Worm (Caenorhabditis elegans) whole organism, L1 larva: ENCODE measurements around the gene flad-1.
A peak's percentile ranks its signal among the peaks of the same experiment; 100 is the strongest.

Source experiments
- Y116A8C.19 ChIP-seq: sonication (generic microtip); optimal IDR thresholded peaks from 2 replicates; lab custom pipeline; 2016; ENCODE audit warnings: missing compliant biosample characterization, missing genetic modification characterization, borderline replicate concordance
- ceh-90 ChIP-seq: sonication (generic microtip); optimal IDR thresholded peaks from 2 replicates; lab custom pipeline; 2016; ENCODE audit warnings: missing genetic modification characterization, missing compliant biosample characterization
- efl-1 ChIP-seq, 4 experiments: fragments of 150-350 bp; optimal IDR thresholded peaks in 3 of 4; peaks in 1 of 4; 1 replicate in 1 of 4; 2 replicates in 3 of 4; lab custom pipeline; 2014; ENCODE audit warnings: missing biosample characterization in 2 of 4, missing genetic modification characterization in 2 of 4, missing genetic modification reagents in 2 of 4
- elt-2 ChIP-seq: sonication (generic microtip); optimal IDR thresholded peaks from 2 replicates; lab custom pipeline; 2016; ENCODE audit warnings: missing genetic modification characterization, mild to moderate bottlenecking, inconsistent platforms, missing compliant biosample characterization, missing genetic modification reagents
- lin-15B ChIP-seq: fragments of 150-350 bp; sonication (generic microtip); optimal IDR thresholded peaks from 3 replicates; lab custom pipeline; 2014; ENCODE audit warnings: missing biosample characterization, missing genetic modification characterization
- nhr-47 ChIP-seq: sonication (generic microtip); optimal IDR thresholded peaks from 2 replicates; lab custom pipeline; 2016; ENCODE audit warnings: mild to moderate bottlenecking, missing genetic modification characterization, moderate library complexity, missing compliant biosample characterization
- nhr-77 ChIP-seq: fragments of 150-350 bp; optimal IDR thresholded peaks from 2 replicates; lab custom pipeline; 2014; ENCODE audit warnings: missing biosample characterization, missing genetic modification characterization
- pqm-1 ChIP-seq: sonication (generic microtip); optimal IDR thresholded peaks from 3 replicates; lab custom pipeline; 2017; ENCODE audit warnings: missing biosample characterization, missing genetic modification characterization
- rnt-1 ChIP-seq: sonication (generic microtip); optimal IDR thresholded peaks from 2 replicates; lab custom pipeline; 2016; ENCODE audit warnings: mild to moderate bottlenecking, missing genetic modification characterization, moderate library complexity, missing compliant biosample characterization
- snpc-4 ChIP-seq: fragments of 150-350 bp; optimal IDR thresholded peaks from 2 replicates; lab custom pipeline; 2014; ENCODE audit warnings: missing biosample characterization, missing genetic modification characterization
- sptf-1 ChIP-seq: fragments of 150-350 bp; optimal IDR thresholded peaks from 2 replicates; lab custom pipeline; 2014; ENCODE audit warnings: missing biosample characterization, missing genetic modification characterization
- unc-62 ChIP-seq: fragments of 150-350 bp; optimal IDR thresholded peaks from 2 replicates; lab custom pipeline; 2014; ENCODE audit warnings: missing biosample characterization, missing genetic modification reagents, missing genetic modification characterization

DNA sequence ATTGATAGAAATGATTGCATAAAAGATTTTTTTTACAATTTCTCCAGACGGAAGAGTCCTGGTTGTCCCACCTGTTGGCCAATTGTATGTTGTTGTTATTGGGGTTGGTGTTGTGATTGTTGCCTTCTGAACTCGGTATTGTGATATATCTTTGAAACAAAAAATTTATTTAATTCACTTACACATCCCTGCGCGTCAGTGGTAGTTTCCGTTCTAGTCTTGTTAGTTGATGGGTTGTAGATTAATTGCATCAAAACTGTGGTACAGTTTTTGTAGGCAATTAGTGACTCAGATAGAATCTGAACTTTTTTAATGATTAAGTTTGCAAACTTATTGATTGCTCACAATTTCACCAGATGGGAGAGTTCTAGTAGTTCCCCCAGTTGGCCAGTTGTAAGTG is 39.5 kb upstream of the flad-1 start:
- no peak for TF ChIP-seq rnt-1 (tag; lab: Kevin White, UChicago)
- no peak for TF ChIP-seq elt-2 (tag; lab: Kevin White, UChicago)
- TF ChIP-seq snpc-4 = no peak
- no peak for TF ChIP-seq ceh-90 (tag; lab: Kevin White, UChicago)
- no peak for TF ChIP-seq nhr-77 (tag; lab: Kevin White, UChicago)
- no peak for TF ChIP-seq nhr-47 (tag; lab: Kevin White, UChicago)
- TF ChIP-seq lin-15B (tag; lab: Kevin White, UChicago) = no peak
- no peak for TF ChIP-seq sptf-1 (tag; lab: Kevin White, UChicago)
- TF ChIP-seq Y116A8C.19 (tag; lab: Kevin White, UChicago) = no peak
- no peak for TF ChIP-seq pqm-1
- no peak for TF ChIP-seq efl-1 (optimal IDR thresholded peaks at IDR 0.05; lab: Kevin White, UChicago)
- peak in 1 of 2 experiments; percentile 62 for TF ChIP-seq efl-1 (GFP tag; optimal IDR thresholded peaks at IDR 0.05 in 1 of 2; lab: Kevin White, UChicago)
- no peak for TF ChIP-seq unc-62 (GFP tag; lab: Kevin White, UChicago)
